Worm (Caenorhabditis elegans) whole organism, mixed stage, embryonic: ENCODE measurements around the gene rps-0.

Experiments used
- blmp-1 ChIP-seq: fragments of 150-350 bp; optimal IDR thresholded peaks from 2 replicates; lab custom pipeline; 2014; ENCODE audit warnings: missing biosample characterization, missing genetic modification characterization
- elt-3 ChIP-seq: fragments of 150-350 bp; optimal IDR thresholded peaks from 2 replicates; lab custom pipeline; 2014; ENCODE audit warnings: missing biosample characterization, missing genetic modification characterization
- lin-32 ChIP-seq: fragments of 200-800 bp; sonication (Bioruptor generic); optimal IDR thresholded peaks from 2 replicates; lab custom pipeline; 2018; ENCODE audit warnings: mild to moderate bottlenecking, missing genetic modification characterization, missing compliant biosample characterization
- lsy-2 ChIP-seq: fragments of 150-350 bp; optimal IDR thresholded peaks from 2 replicates; lab custom pipeline; 2014; ENCODE audit warnings: missing biosample characterization, missing genetic modification characterization
- mab-5 ChIP-seq: fragments of 150-350 bp; optimal IDR thresholded peaks from 2 replicates; lab custom pipeline; 2014; ENCODE audit warnings: missing biosample characterization, missing genetic modification characterization
- mep-1 ChIP-seq: fragments of 150-350 bp; optimal IDR thresholded peaks from 2 replicates; lab custom pipeline; 2017; ENCODE audit warnings: missing biosample characterization, missing genetic modification reagents, missing genetic modification characterization, inconsistent platforms
- nhr-12 ChIP-seq: fragments of 150-350 bp; optimal IDR thresholded peaks from 2 replicates; lab custom pipeline; 2014; ENCODE audit warnings: missing biosample characterization, missing genetic modification characterization
- nhr-28 ChIP-seq: fragments of 150-350 bp; optimal IDR thresholded peaks from 2 replicates; lab custom pipeline; 2014; ENCODE audit warnings: missing biosample characterization, missing genetic modification characterization
- nhr-76 ChIP-seq: sonication (generic microtip); optimal IDR thresholded peaks from 2 replicates; lab custom pipeline; 2017; ENCODE audit warnings: missing biosample characterization, missing genetic modification characterization
- pha-4 ChIP-seq: fragments of 150-350 bp; optimal IDR thresholded peaks from 2 replicates; lab custom pipeline; 2018; ENCODE audit warnings: missing biosample characterization, missing genetic modification reagents, missing genetic modification characterization
- snpc-4 ChIP-seq: fragments of 150-350 bp; optimal IDR thresholded peaks from 2 replicates; lab custom pipeline; 2014; ENCODE audit warnings: missing biosample characterization, missing genetic modification characterization
- unc-39 ChIP-seq: fragments of 150-350 bp; optimal IDR thresholded peaks from 2 replicates; lab custom pipeline; 2014; ENCODE audit warnings: missing biosample characterization, missing genetic modification characterization

DNA sequence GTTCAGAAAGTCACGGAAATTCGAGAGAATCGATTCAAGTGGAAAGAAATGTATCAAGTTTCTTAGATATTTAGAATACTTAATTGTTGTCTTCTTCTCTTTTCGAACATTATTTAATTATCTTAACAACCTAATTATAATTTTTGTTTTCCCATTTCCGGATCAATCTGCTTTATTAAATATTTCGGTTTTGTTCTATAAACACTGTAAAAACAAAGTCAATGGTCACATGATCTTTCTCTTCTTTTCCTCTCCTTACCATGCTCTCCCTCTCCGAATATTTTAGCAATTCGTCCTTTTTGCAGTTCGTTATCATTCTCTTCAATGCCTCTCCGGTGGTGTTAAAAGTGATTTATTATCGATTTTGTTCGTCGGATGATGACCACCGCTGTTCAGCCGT lies 42.7 kb upstream of the rps-0 start, which contains the start of gene tag-325:
- TF ChIP-seq pha-4 (tag; lab: Kevin White, UChicago) = no peak
- no peak for TF ChIP-seq elt-3 (tag; lab: Kevin White, UChicago)
- TF ChIP-seq nhr-12 (tag; lab: Kevin White, UChicago) = no peak
- no peak for TF ChIP-seq nhr-28 (tag; lab: Kevin White, UChicago)
- TF ChIP-seq blmp-1 (tag; lab: Kevin White, UChicago) = no peak
- TF ChIP-seq nhr-76 (tag; lab: Kevin White, UChicago) = no peak
- TF ChIP-seq unc-39 (tag; lab: Kevin White, UChicago) = no peak
- no peak for TF ChIP-seq snpc-4 (tag; lab: Kevin White, UChicago)
- TF ChIP-seq lsy-2 = no peak
- no peak for TF ChIP-seq lin-32
- TF ChIP-seq mab-5 = no peak
- no peak for TF ChIP-seq mep-1 (tag; lab: Kevin White, UChicago)
